Fruit fly (Drosophila melanogaster) whole organism, embryonic: ENCODE data around the gene mad2.
A peak's percentile ranks its signal among the peaks of the same experiment; 100 is the strongest.

Experiments
- CG10431 ChIP-seq: fragments of 200-800 bp; sonication (Bioruptor generic); optimal IDR thresholded peaks from 3 replicates; lab custom pipeline; 2018; ENCODE audit warnings: missing biosample characterization, mild to moderate bottlenecking, missing genetic modification characterization
- CG11695 ChIP-seq: fragments of 200-800 bp; sonication (Bioruptor generic); IDR thresholded peaks from 3 replicates; pipeline ENCODE4 v1.3.6; 2022; ENCODE audit warnings: missing biosample characterization, missing genetic modification characterization
- CG15696 ChIP-seq: fragments of 200-800 bp; sonication (Bioruptor generic); optimal IDR thresholded peaks from 2 replicates; lab custom pipeline; 2019; ENCODE audit warnings: missing biosample characterization, mild to moderate bottlenecking, missing genetic modification characterization, moderate library complexity
- CG17568 ChIP-seq: fragments of 200-800 bp; sonication (Bioruptor generic); optimal IDR thresholded peaks from 2 replicates; lab custom pipeline; 2018; ENCODE audit warnings: missing biosample characterization, mild to moderate bottlenecking, missing genetic modification characterization, moderate library complexity
- CG17612 ChIP-seq: fragments of 200-800 bp; sonication (Bioruptor generic); IDR thresholded peaks from 2 replicates; pipeline ENCODE4 v1.3.6; 2022; ENCODE audit warnings: missing biosample characterization, missing genetic modification characterization
- CG18764 ChIP-seq: fragments of 200-800 bp; sonication (Bioruptor generic); optimal IDR thresholded peaks from 3 replicates; lab custom pipeline; 2016; ENCODE audit warnings: missing biosample characterization, missing genetic modification characterization
- CG2712 ChIP-seq: fragments of 200-800 bp; optimal IDR thresholded peaks from 3 replicates; lab custom pipeline; 2019; ENCODE audit warnings: missing biosample characterization, mild to moderate bottlenecking, missing genetic modification characterization, moderate library complexity
- CG34224 ChIP-seq: fragments of 200-800 bp; sonication (Bioruptor generic); IDR thresholded peaks from 3 replicates; pipeline ENCODE4 v1.3.6; 2022; ENCODE audit warnings: missing biosample characterization, missing genetic modification characterization; ENCODE audit not compliant: partially characterized antibody
- CG4328 ChIP-seq: fragments of 200-800 bp; sonication (Bioruptor generic); optimal IDR thresholded peaks from 3 replicates; lab custom pipeline; 2017; ENCODE audit warnings: missing biosample characterization, missing genetic modification reagents, missing genetic modification characterization
- CG4404 ChIP-seq: fragments of 200-800 bp; sonication (Bioruptor generic); IDR thresholded peaks from 2 replicates; pipeline ENCODE4 v1.3.6; 2022; ENCODE audit warnings: missing biosample characterization, missing genetic modification characterization
- CG5953 ChIP-seq: fragments of 200-800 bp; sonication (Bioruptor generic); IDR thresholded peaks from 2 replicates; pipeline ENCODE4 v1.3.6; 2022; ENCODE audit warnings: missing biosample characterization, missing genetic modification characterization
- CG6765 ChIP-seq: fragments of 200-800 bp; sonication (Bioruptor generic); optimal IDR thresholded peaks from 3 replicates; lab custom pipeline; 2017; ENCODE audit warnings: missing biosample characterization, mild to moderate bottlenecking, missing genetic modification characterization
- CG7271 ChIP-seq: fragments of 200-800 bp; sonication (Bioruptor generic); optimal IDR thresholded peaks from 2 replicates; lab custom pipeline; 2018; ENCODE audit warnings: missing biosample characterization, mild to moderate bottlenecking, missing genetic modification characterization, moderate library complexity
- CG7357 ChIP-seq: fragments of 200-800 bp; sonication (Bioruptor generic); IDR thresholded peaks from 3 replicates; pipeline ENCODE4 v1.3.6; 2022; ENCODE audit warnings: missing biosample characterization, missing genetic modification characterization
- CG7928 ChIP-seq: fragments of 200-800 bp; sonication (Bioruptor generic); optimal IDR thresholded peaks from 2 replicates; lab custom pipeline; 2017; ENCODE audit warnings: missing biosample characterization, mild to moderate bottlenecking, missing genetic modification characterization
- CG8924 ChIP-seq: fragments of 200-800 bp; optimal IDR thresholded peaks from 3 replicates; lab custom pipeline; 2019; ENCODE audit warnings: missing biosample characterization, mild to moderate bottlenecking, missing genetic modification characterization, moderate library complexity
- CG8944 ChIP-seq: fragments of 200-800 bp; sonication (Bioruptor generic); optimal IDR thresholded peaks from 3 replicates; lab custom pipeline; 2016; ENCODE audit warnings: missing biosample characterization, missing genetic modification characterization
- Chrac-16 ChIP-seq: fragments of 200-800 bp; sonication (Bioruptor generic); optimal IDR thresholded peaks from 3 replicates; lab custom pipeline; 2016; ENCODE audit warnings: missing biosample characterization, missing genetic modification characterization
- CoRest ChIP-seq: fragments of 200-800 bp; sonication (Bioruptor generic); optimal IDR thresholded peaks from 3 replicates; lab custom pipeline; 2018; ENCODE audit warnings: missing biosample characterization, mild to moderate bottlenecking, missing genetic modification characterization, moderate library complexity
- Dll ChIP-seq: fragments of 200-800 bp; sonication (Bioruptor generic); IDR thresholded peaks from 4 replicates; pipeline ENCODE4 v1.3.6; 2022; ENCODE audit warnings: missing biosample characterization, missing genetic modification characterization; ENCODE audit not compliant: partially characterized antibody
- Eip74EF ChIP-seq, 2 experiments: fragments of 200-800 bp in 1 of 2; fragments of >200 bp in 1 of 2; sonication (Bioruptor generic) in 1 of 2; optimal IDR thresholded peaks; 2 replicates each; lab custom pipeline; 2017 to 2019; ENCODE audit warnings: missing biosample characterization in 2 of 2, missing genetic modification characterization in 2 of 2, mild to moderate bottlenecking in 1 of 2, moderate library complexity in 1 of 2
- GATAe ChIP-seq: fragments of 200-800 bp; sonication (Bioruptor generic); conservative IDR thresholded peaks from 2 replicates; pipeline ENCODE4 v1.3.6; 2022; ENCODE audit warnings: missing biosample characterization, missing genetic modification characterization
- HLH54F ChIP-seq: fragments of 200-800 bp; sonication (Bioruptor generic); optimal IDR thresholded peaks from 3 replicates; lab custom pipeline; 2016; ENCODE audit warnings: missing biosample characterization, missing genetic modification characterization
- HLHmδ ChIP-seq: fragments of 200-800 bp; sonication (Bioruptor generic); optimal IDR thresholded peaks from 2 replicates; lab custom pipeline; 2018; ENCODE audit warnings: missing biosample characterization, mild to moderate bottlenecking, missing genetic modification characterization, moderate library complexity
- Lim3 ChIP-seq: fragments of 200-800 bp; sonication (Bioruptor generic); IDR thresholded peaks from 2 replicates; pipeline ENCODE4 v1.3.6; 2022; ENCODE audit warnings: missing biosample characterization, missing genetic modification characterization
- NK7.1 ChIP-seq: fragments of 200-800 bp; sonication (Bioruptor generic); optimal IDR thresholded peaks from 3 replicates; lab custom pipeline; 2016; ENCODE audit warnings: missing biosample characterization, missing genetic modification characterization
- Ravus ChIP-seq: fragments of 200-800 bp; sonication (Bioruptor generic); IDR thresholded peaks from 2 replicates; pipeline ENCODE4 v1.3.6; 2022; ENCODE audit warnings: missing biosample characterization, missing genetic modification characterization
- YL-1 ChIP-seq: fragments of 200-800 bp; sonication (Bioruptor generic); optimal IDR thresholded peaks from 3 replicates; lab custom pipeline; 2017; ENCODE audit warnings: missing biosample characterization, mild to moderate bottlenecking, missing genetic modification characterization
- al ChIP-seq: fragments of 200-800 bp; sonication (Bioruptor generic); IDR thresholded peaks from 2 replicates; pipeline ENCODE4 v1.3.6; 2022; ENCODE audit warnings: missing biosample characterization, missing genetic modification characterization
- amos ChIP-seq: fragments of 200-800 bp; sonication (Bioruptor generic); IDR thresholded peaks from 2 replicates; pipeline ENCODE4 v1.3.6; 2022; ENCODE audit warnings: missing biosample characterization, missing genetic modification characterization; ENCODE audit not compliant: partially characterized antibody
- br ChIP-seq: fragments of >200 bp; optimal IDR thresholded peaks from 2 replicates; lab custom pipeline; 2017
- chm ChIP-seq: fragments of 200-800 bp; sonication (Bioruptor generic); IDR thresholded peaks from 2 replicates; pipeline ENCODE4 v1.3.6; 2022; ENCODE audit warnings: missing biosample characterization, missing genetic modification characterization
- croc ChIP-seq: fragments of 200-800 bp; sonication (Bioruptor generic); conservative IDR thresholded peaks from 3 replicates; pipeline ENCODE4 v1.3.6; 2022; ENCODE audit warnings: missing biosample characterization, missing genetic modification characterization
- dm ChIP-seq: fragments of 200-800 bp; sonication (Bioruptor generic); optimal IDR thresholded peaks from 3 replicates; lab custom pipeline; 2016; ENCODE audit warnings: missing biosample characterization, missing genetic modification characterization
- exex ChIP-seq: fragments of 200-800 bp; sonication (Bioruptor generic); optimal IDR thresholded peaks from 4 replicates; lab custom pipeline; 2018; ENCODE audit warnings: missing biosample characterization, mild to moderate bottlenecking, missing genetic modification characterization, moderate library complexity
- fru ChIP-seq: fragments of >200 bp; optimal IDR thresholded peaks from 2 replicates; lab custom pipeline; 2017
- fu2 ChIP-seq: fragments of 200-800 bp; sonication (Bioruptor generic); optimal IDR thresholded peaks from 2 replicates; lab custom pipeline; 2016; ENCODE audit warnings: missing biosample characterization, missing genetic modification characterization
- gsb ChIP-seq: fragments of 200-800 bp; sonication (Bioruptor generic); IDR thresholded peaks from 2 replicates; pipeline ENCODE4 v1.3.6; 2022; ENCODE audit warnings: missing biosample characterization, missing genetic modification characterization
- jigr1 ChIP-seq: fragments of 200-800 bp; sonication (Bioruptor generic); IDR thresholded peaks from 3 replicates; pipeline ENCODE4 v1.3.6; 2022; ENCODE audit warnings: missing biosample characterization, missing genetic modification characterization
- kni ChIP-seq: fragments of 200-800 bp; sonication (Bioruptor generic); optimal IDR thresholded peaks from 3 replicates; lab custom pipeline; 2017; ENCODE audit warnings: mild to moderate bottlenecking, missing biosample characterization, missing genetic modification reagents, missing genetic modification characterization
- lmd ChIP-seq: fragments of 200-800 bp; sonication (Bioruptor generic); IDR thresholded peaks from 2 replicates; pipeline ENCODE4 v1.3.6; 2022; ENCODE audit warnings: missing biosample characterization, missing genetic modification characterization
- lola ChIP-seq, 3 experiments: fragments of >200 bp in 2 of 3; fragments of 200-800 bp in 1 of 3; sonication (Bioruptor generic) in 1 of 3; optimal IDR thresholded peaks; 2 replicates each; lab custom pipeline; 2017 to 2019; ENCODE audit warnings: missing biosample characterization in 3 of 3, missing genetic modification characterization in 3 of 3, mild to moderate bottlenecking in 1 of 3, moderate library complexity in 1 of 3
- lov ChIP-seq, 2 experiments: fragments of 200-800 bp in 1 of 2; fragments of >200 bp in 1 of 2; sonication (Bioruptor generic) in 1 of 2; IDR thresholded peaks in 1 of 2; optimal IDR thresholded peaks in 1 of 2; 2 replicates in 1 of 2; 3 replicates in 1 of 2; pipeline versions ENCODE4 v1.3.6 to Lab custom; 2017 to 2022; ENCODE audit warnings: missing biosample characterization in 1 of 2, missing genetic modification characterization in 1 of 2
- pros ChIP-seq: fragments of 200-800 bp; sonication (Bioruptor generic); optimal IDR thresholded peaks from 3 replicates; lab custom pipeline; 2019; ENCODE audit warnings: missing biosample characterization, mild to moderate bottlenecking, missing genetic modification characterization, moderate library complexity
- ranshi ChIP-seq: fragments of 200-800 bp; sonication (Bioruptor generic); IDR thresholded peaks from 2 replicates; pipeline ENCODE4 v1.3.6; 2022; ENCODE audit warnings: missing biosample characterization, missing genetic modification characterization
- ro ChIP-seq: fragments of 200-800 bp; sonication (Bioruptor generic); IDR thresholded peaks from 2 replicates; pipeline ENCODE4 v1.3.6; 2022; ENCODE audit warnings: missing biosample characterization, missing genetic modification characterization
- sisA ChIP-seq: fragments of 200-800 bp; sonication (Bioruptor generic); IDR thresholded peaks from 2 replicates; pipeline ENCODE4 v1.3.6; 2022; ENCODE audit warnings: missing biosample characterization, missing genetic modification characterization
- tgo ChIP-seq: fragments of 200-800 bp; sonication (Bioruptor generic); IDR thresholded peaks from 3 replicates; pipeline ENCODE4 v1.3.6; 2022; ENCODE audit warnings: missing biosample characterization, missing genetic modification characterization
- tup ChIP-seq: fragments of 200-800 bp; sonication (Bioruptor generic); optimal IDR thresholded peaks from 2 replicates; lab custom pipeline; 2016; ENCODE audit warnings: missing biosample characterization, mild to moderate bottlenecking, missing genetic modification characterization, moderate library complexity
- twi ChIP-seq: fragments of 200-800 bp; optimal IDR thresholded peaks from 2 replicates; lab custom pipeline; 2019; ENCODE audit warnings: missing biosample characterization, mild to moderate bottlenecking, missing genetic modification characterization, moderate library complexity
- z ChIP-seq: fragments of 200-800 bp; sonication (Bioruptor generic); IDR thresholded peaks from 3 replicates; pipeline ENCODE4 v1.3.6; 2022; ENCODE audit warnings: missing biosample characterization, missing genetic modification characterization

Gene mad2

dm6 chr3L:5808101-5808433, 4.8 kb downstream of the mad2 start (continued):
- TF ChIP-seq CG4404 (0 out of 2 replicates have a peak, but pooled peaks have one; percentile 10), lola (GFP tag; optimal IDR thresholded peaks at IDR 0.05; lab: Kevin White, UChicago) (no peak), CG11695 (GFP tag; lab: Robert Waterston, UW) (0 out of 3 replicates have a peak, but pooled peaks have one; percentile 30), Lim3 (GFP tag; lab: Robert Waterston, UW) (no peak), CG7928 (GFP tag; lab: Kevin White, UChicago) (no peak), NK7.1 (no peak), pros (GFP tag; lab: Kevin White, UChicago) (no peak), CG7271 (tag; lab: Kevin White, UChicago) (no peak), CoRest (tag; lab: Kevin White, UChicago) (peak; percentile 42), kni (GFP tag; lab: Kevin White, UChicago) (no peak), tgo (GFP tag; lab: Robert Waterston, UW) (peak; percentile 35; the same call in 1 of the 3 replicates), CG5953 (GFP tag; lab: Robert Waterston, UW) (peak; percentile 30; the same call in 1 of the 2 replicates), gsb (no peak), CG17568 (no peak), CG8944 (no peak), CG7357 (GFP tag; lab: Robert Waterston, UW) (0 out of 3 replicates have a peak, but pooled peaks have one; percentile 17), CG18764 (GFP tag; lab: Kevin White, UChicago) (no peak), CG2712 (peak; percentile 32), amos (GFP tag; lab: Robert Waterston, UW) (no peak), chm (GFP tag; lab: Robert Waterston, UW) (no peak), CG15696 (tag; lab: Kevin White, UChicago) (no peak), CG34224 (GFP tag; lab: Robert Waterston, UW) (no peak), dm (GFP tag; lab: Kevin White, UChicago) (no peak), ro (GFP tag; lab: Robert Waterston, UW) (no peak), z (GFP tag; lab: Robert Waterston, UW) (no peak), croc (GFP tag; lab: Robert Waterston, UW) (no peak), br (lab: Kevin White, UChicago) (no peak), jigr1 (GFP tag; lab: Robert Waterston, UW) (0 out of 3 replicates have a peak, but pooled peaks have one; percentile 22), fu2 (GFP tag; lab: Kevin White, UChicago) (no peak), CG17612 (no peak), HLH54F (GFP tag; lab: Kevin White, UChicago) (no peak), HLHmδ (GFP tag; lab: Kevin White, UChicago) (no peak), exex (tag; lab: Kevin White, UChicago) (no peak), tup (GFP tag; lab: Kevin White, UChicago) (no peak), al (GFP tag; lab: Robert Waterston, UW) (0 out of 2 replicates have a peak, but pooled peaks have one; percentile 20), Ravus (no peak), Chrac-16 (GFP tag; lab: Kevin White, UChicago) (no peak), lmd (GFP tag; lab: Robert Waterston, UW) (no peak), GATAe (GFP tag; lab: Robert Waterston, UW) (no peak), ranshi (GFP tag; lab: Robert Waterston, UW) (no peak), Dll (GFP tag; lab: Robert Waterston, UW) (no peak), CG8924 (tag; lab: Kevin White, UChicago) (peak; percentile 17), Eip74EF (GFP tag; optimal IDR thresholded peaks at IDR 0.05; lab: Kevin White, UChicago) (peak in 1 of 2 experiments; percentile 1), CG4328 (GFP tag; lab: Kevin White, UChicago) (no peak), twi (tag; lab: Kevin White, UChicago) (no peak), CG10431 (GFP tag; lab: Kevin White, UChicago) (no peak), fru (lab: Kevin White, UChicago) (no peak), sisA (GFP tag; lab: Robert Waterston, UW) (no peak), YL-1 (no peak), CG6765 (GFP tag; lab: Kevin White, UChicago) (no peak), lov (optimal IDR thresholded peaks at IDR 0.05; lab: Kevin White, UChicago) (no peak), lov (GFP tag; IDR thresholded peaks at IDR 0.05; lab: Robert Waterston, UW) (no peak)
